Worm (Caenorhabditis elegans): ENCODE results near the gene cgp-1.

DNA sequence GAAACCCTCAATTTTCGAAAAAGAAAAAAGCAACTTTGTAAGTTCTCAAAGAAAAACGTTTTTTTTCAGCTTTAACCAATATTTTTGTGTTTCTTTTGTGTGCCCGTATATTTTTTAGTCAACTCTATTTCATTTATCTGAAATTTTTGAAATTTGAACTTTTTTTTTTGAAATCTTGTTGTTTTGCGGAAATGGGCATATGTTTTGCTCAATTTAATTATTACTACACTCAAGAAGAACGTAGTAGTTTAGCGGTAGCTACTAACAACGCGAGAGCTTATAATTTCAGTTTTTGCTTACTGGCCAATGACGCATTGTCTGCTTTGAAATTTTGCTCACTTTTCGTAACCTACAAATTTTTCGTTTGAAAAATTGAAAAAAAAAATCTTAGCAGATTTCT lies 22.2 kb upstream of the cgp-1 start, which contains the start of gene srh-82:
- TF ChIP-seq cog-1 (tag; optimal IDR thresholded peaks at IDR 0.05): no peak
- no peak for TF ChIP-seq flt-1 (GFP tag; IDR thresholded peaks at IDR 0.05)
- TF ChIP-seq tab-1 (GFP tag; IDR thresholded peaks at IDR 0.05): no peak
- TF ChIP-seq ztf-23 (GFP tag; IDR thresholded peaks at IDR 0.05): no peak
- TF ChIP-seq med-1 (GFP tag; optimal IDR thresholded peaks at IDR 0.05; ENCODE audit: insufficient read depth): no peak
- TF ChIP-seq ref-1 (GFP tag; conservative IDR thresholded peaks at IDR 0.05): no peak
- no peak for TF ChIP-seq klf-2 (GFP tag; conservative IDR thresholded peaks at IDR 0.05)
- TF ChIP-seq T22C8.4 (GFP tag; IDR thresholded peaks at IDR 0.05): no peak
- TF ChIP-seq ztf-29 (GFP tag; IDR thresholded peaks at IDR 0.05): no peak

Measured in whole organism, midembryonic.